Fruit fly (Drosophila melanogaster) whole organism, embryonic: ENCODE results near the gene Inx3.
A peak's percentile ranks its signal among the peaks of the same experiment; 100 is the strongest.

Source experiments
- ATbp ChIP-seq: fragments of 200-800 bp; sonication (Bioruptor generic); optimal IDR thresholded peaks from 2 replicates; lab custom pipeline; 2017; ENCODE audit warnings: missing biosample characterization, mild to moderate bottlenecking, missing genetic modification characterization, missing genetic modification reagents
- Atf-2 ChIP-seq: fragments of 200-800 bp; sonication (Bioruptor generic); optimal IDR thresholded peaks from 2 replicates; lab custom pipeline; 2016; ENCODE audit warnings: missing biosample characterization, missing genetic modification characterization
- CG10147 ChIP-seq: fragments of 200-800 bp; sonication (Bioruptor generic); optimal IDR thresholded peaks from 2 replicates; lab custom pipeline; 2019; ENCODE audit warnings: missing biosample characterization, mild to moderate bottlenecking, missing genetic modification characterization, moderate library complexity
- CG10274 ChIP-seq: fragments of 200-800 bp; sonication (Bioruptor generic); optimal IDR thresholded peaks from 3 replicates; lab custom pipeline; 2017; ENCODE audit warnings: missing biosample characterization, mild to moderate bottlenecking, missing genetic modification characterization
- CG10543 ChIP-seq: fragments of 200-800 bp; sonication (Bioruptor generic); optimal IDR thresholded peaks from 3 replicates; lab custom pipeline; 2017; ENCODE audit warnings: missing biosample characterization, mild to moderate bottlenecking, missing genetic modification characterization, moderate library complexity
- CG10959 ChIP-seq: fragments of 200-800 bp; sonication (Bioruptor generic); IDR thresholded peaks from 2 replicates; pipeline ENCODE4 v1.3.6; 2022; ENCODE audit warnings: missing biosample characterization, missing genetic modification characterization
- CG12104 ChIP-seq: fragments of 200-800 bp; sonication (Bioruptor generic); optimal IDR thresholded peaks from 3 replicates; lab custom pipeline; 2016; ENCODE audit warnings: missing biosample characterization, missing genetic modification characterization
- CG12769 ChIP-seq: fragments of 200-800 bp; sonication (Bioruptor generic); optimal IDR thresholded peaks from 2 replicates; lab custom pipeline; 2019; ENCODE audit warnings: missing biosample characterization, mild to moderate bottlenecking, missing genetic modification characterization, moderate library complexity
- CG15479 ChIP-seq: fragments of 200-800 bp; sonication (Bioruptor generic); optimal IDR thresholded peaks from 3 replicates; lab custom pipeline; 2019; ENCODE audit warnings: missing biosample characterization, mild to moderate bottlenecking, missing genetic modification characterization, moderate library complexity
- CG15696 ChIP-seq: fragments of 200-800 bp; sonication (Bioruptor generic); optimal IDR thresholded peaks from 2 replicates; lab custom pipeline; 2019; ENCODE audit warnings: missing biosample characterization, mild to moderate bottlenecking, missing genetic modification characterization, moderate library complexity
- CG17829 ChIP-seq: fragments of 200-800 bp; optimal IDR thresholded peaks from 2 replicates; lab custom pipeline; 2019; ENCODE audit warnings: missing biosample characterization, mild to moderate bottlenecking, missing genetic modification characterization, moderate library complexity
- CG1832 ChIP-seq: fragments of 200-800 bp; sonication (Bioruptor generic); optimal IDR thresholded peaks from 2 replicates; lab custom pipeline; 2017; ENCODE audit warnings: missing biosample characterization, mild to moderate bottlenecking, missing genetic modification characterization, inconsistent platforms
- CG2199 ChIP-seq: fragments of 200-800 bp; sonication (Bioruptor generic); IDR thresholded peaks from 3 replicates; pipeline ENCODE4 v1.3.6; 2022; ENCODE audit warnings: missing biosample characterization, missing genetic modification characterization
- CG32767 ChIP-seq: fragments of 200-800 bp; sonication (Bioruptor generic); IDR thresholded peaks from 2 replicates; pipeline ENCODE4 v1.3.6; 2022; ENCODE audit warnings: missing biosample characterization, missing genetic modification characterization
- CG6791 ChIP-seq: fragments of 200-800 bp; sonication (Bioruptor generic); IDR thresholded peaks from 3 replicates; pipeline ENCODE4 v1.3.6; 2022; ENCODE audit warnings: missing biosample characterization, missing genetic modification characterization; ENCODE audit not compliant: partially characterized antibody
- CG7745 ChIP-seq: fragments of 200-800 bp; sonication (Bioruptor generic); optimal IDR thresholded peaks from 2 replicates; lab custom pipeline; 2018; ENCODE audit warnings: missing biosample characterization, mild to moderate bottlenecking, missing genetic modification characterization, moderate library complexity
- CG8359 ChIP-seq: fragments of 200-800 bp; sonication (Bioruptor generic); optimal IDR thresholded peaks from 2 replicates; lab custom pipeline; 2017; ENCODE audit warnings: missing biosample characterization, mild to moderate bottlenecking, missing genetic modification characterization, borderline replicate concordance
- CG9215 ChIP-seq: fragments of 200-800 bp; sonication (Bioruptor generic); IDR thresholded peaks from 2 replicates; pipeline ENCODE4 v1.3.6; 2022; ENCODE audit warnings: missing biosample characterization, missing genetic modification characterization
- CG9876 ChIP-seq: fragments of 200-800 bp; sonication (Bioruptor generic); optimal IDR thresholded peaks from 2 replicates; lab custom pipeline; 2016; ENCODE audit warnings: missing biosample characterization, missing genetic modification characterization
- Camta ChIP-seq: fragments of 200-800 bp; sonication (Bioruptor generic); optimal IDR thresholded peaks from 2 replicates; lab custom pipeline; 2016; ENCODE audit warnings: missing biosample characterization, missing genetic modification characterization
- D ChIP-seq, 2 experiments: fragments of 200-800 bp in 1 of 2; fragments of >200 bp in 1 of 2; sonication (Bioruptor generic) in 1 of 2; optimal IDR thresholded peaks; 2 replicates in 1 of 2; 3 replicates in 1 of 2; lab custom pipeline; 2017; ENCODE audit warnings: mild to moderate bottlenecking in 1 of 2, missing biosample characterization in 1 of 2, missing genetic modification characterization in 1 of 2, missing genetic modification reagents in 1 of 2
- Elba2 ChIP-seq: fragments of 200-800 bp; sonication (Bioruptor generic); optimal IDR thresholded peaks from 3 replicates; lab custom pipeline; 2016; ENCODE audit warnings: missing biosample characterization, missing genetic modification characterization
- Gsc ChIP-seq: fragments of 200-800 bp; sonication (Bioruptor generic); IDR thresholded peaks from 2 replicates; pipeline ENCODE4 v1.3.6; 2022; ENCODE audit warnings: missing biosample characterization, missing genetic modification characterization
- Med ChIP-seq: fragments of 200-800 bp; sonication (Bioruptor generic); peaks from one replicate; lab custom pipeline; 2016; ENCODE audit warnings: missing biosample characterization, missing genetic modification characterization, mild to moderate bottlenecking, inconsistent platforms, moderate library complexity
- NC2α ChIP-seq: fragments of 200-800 bp; sonication (Bioruptor generic); optimal IDR thresholded peaks from 2 replicates; lab custom pipeline; 2016; ENCODE audit warnings: missing biosample characterization, missing genetic modification characterization
- abd-A ChIP-seq: fragments of 200-800 bp; sonication (Bioruptor generic); optimal IDR thresholded peaks from 3 replicates; lab custom pipeline; 2019; ENCODE audit warnings: missing biosample characterization, mild to moderate bottlenecking, missing genetic modification characterization, moderate library complexity
- ase ChIP-seq: fragments of 200-800 bp; sonication (Bioruptor generic); IDR thresholded peaks from 3 replicates; pipeline ENCODE4 v1.3.6; 2022; ENCODE audit warnings: missing biosample characterization, missing genetic modification characterization
- chinmo ChIP-seq: fragments of 200-800 bp; sonication (Bioruptor generic); IDR thresholded peaks from 4 replicates; pipeline ENCODE4 v1.3.6; 2022; ENCODE audit warnings: missing biosample characterization, missing genetic modification characterization; ENCODE audit not compliant: partially characterized antibody
- crol ChIP-seq: fragments of 200-800 bp; sonication (Bioruptor generic); IDR thresholded peaks from 2 replicates; pipeline ENCODE4 v1.3.6; 2022; ENCODE audit warnings: missing biosample characterization, missing genetic modification characterization
- dmrt11E ChIP-seq: fragments of 200-800 bp; sonication (Bioruptor generic); optimal IDR thresholded peaks from 3 replicates; lab custom pipeline; 2018; ENCODE audit warnings: missing biosample characterization, mild to moderate bottlenecking, missing genetic modification characterization, moderate library complexity
- eve ChIP-seq, 2 experiments: fragments of >200 bp; optimal IDR thresholded peaks; 2 replicates each; lab custom pipeline; 2017; ENCODE audit warnings: missing biosample characterization in 2 of 2, missing genetic modification characterization in 2 of 2
- exex ChIP-seq: fragments of 200-800 bp; sonication (Bioruptor generic); optimal IDR thresholded peaks from 4 replicates; lab custom pipeline; 2018; ENCODE audit warnings: missing biosample characterization, mild to moderate bottlenecking, missing genetic modification characterization, moderate library complexity
- grn ChIP-seq: fragments of 200-800 bp; sonication (Bioruptor generic); optimal IDR thresholded peaks from 3 replicates; lab custom pipeline; 2017; ENCODE audit warnings: missing biosample characterization, missing genetic modification characterization
- ham ChIP-seq: fragments of 200-800 bp; sonication (Bioruptor generic); IDR thresholded peaks from 2 replicates; pipeline ENCODE4 v1.3.6; 2022; ENCODE audit warnings: missing biosample characterization, missing genetic modification characterization
- hbn ChIP-seq: fragments of 200-800 bp; sonication (Bioruptor generic); IDR thresholded peaks from 2 replicates; pipeline ENCODE4 v1.3.6; 2022; ENCODE audit warnings: missing biosample characterization, missing genetic modification characterization; ENCODE audit not compliant: partially characterized antibody
- nom ChIP-seq: fragments of 200-800 bp; sonication (Bioruptor generic); optimal IDR thresholded peaks from 2 replicates; lab custom pipeline; 2017; ENCODE audit warnings: missing biosample characterization, missing genetic modification characterization, mild to moderate bottlenecking, moderate library complexity, missing genetic modification reagents
- pb ChIP-seq: fragments of 200-800 bp; sonication (Bioruptor generic); optimal IDR thresholded peaks from 3 replicates; lab custom pipeline; 2016; ENCODE audit warnings: missing biosample characterization, missing genetic modification characterization
- sens ChIP-seq: fragments of 200-800 bp; sonication (Bioruptor generic); peaks from one replicate; lab custom pipeline; 2016; ENCODE audit warnings: missing biosample characterization, missing genetic modification characterization
- sens-2 ChIP-seq: fragments of 200-800 bp; sonication (Bioruptor generic); IDR thresholded peaks from 2 replicates; pipeline ENCODE4 v1.3.6; 2022; ENCODE audit warnings: missing biosample characterization, missing genetic modification characterization
- sqz ChIP-seq: fragments of 200-800 bp; sonication (Bioruptor generic); optimal IDR thresholded peaks from 3 replicates; lab custom pipeline; 2018; ENCODE audit warnings: missing biosample characterization, mild to moderate bottlenecking, missing genetic modification characterization
- tna ChIP-seq: fragments of 200-800 bp; sonication (Bioruptor generic); IDR thresholded peaks from 2 replicates; pipeline ENCODE4 v1.3.6; 2022; ENCODE audit warnings: missing biosample characterization, missing genetic modification characterization; ENCODE audit not compliant: partially characterized antibody

Inx3 gene

DNA sequence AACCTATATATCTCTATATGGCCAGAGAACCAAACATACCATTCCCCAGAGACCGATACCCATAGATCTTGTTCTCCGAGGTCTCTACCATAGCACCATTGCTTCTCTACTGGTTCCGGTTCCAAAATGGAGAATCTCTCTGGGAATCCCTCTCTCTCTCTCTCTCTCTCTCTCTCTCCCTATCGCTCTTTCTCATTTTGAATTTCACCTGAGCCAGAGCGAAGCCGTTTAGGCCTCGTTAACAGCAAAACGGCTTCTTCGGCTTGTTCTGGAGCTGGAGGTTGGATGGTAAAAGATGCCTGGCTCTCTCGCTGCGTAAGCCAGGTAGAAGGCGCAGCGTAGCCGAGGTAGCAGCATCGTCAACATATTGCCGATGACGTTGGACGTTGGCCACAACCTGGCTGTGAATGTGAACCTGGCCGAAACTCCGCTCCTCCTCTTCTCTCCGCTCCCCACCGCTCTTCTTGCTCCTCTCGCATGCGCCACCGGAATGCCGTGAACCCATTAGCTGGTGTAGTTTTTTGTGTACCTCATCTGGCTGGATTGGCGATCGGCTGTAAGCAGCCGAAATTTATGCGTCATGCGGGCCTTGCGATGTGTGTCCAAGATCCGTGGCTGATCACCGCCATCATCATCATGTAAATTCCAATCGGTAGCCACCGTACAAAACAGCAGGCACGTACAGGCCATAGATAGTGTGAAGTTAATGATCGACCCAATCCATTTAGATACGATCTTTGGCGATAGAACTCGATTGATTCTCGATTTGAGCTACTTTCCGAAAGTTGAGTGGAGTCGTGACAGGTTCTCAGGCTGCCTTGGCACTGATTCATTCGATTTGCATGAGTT lies 2.2 kb upstream of the Inx3 start (continued):
- TF ChIP-seq chinmo (GFP tag; lab: Robert Waterston, UW): peak; percentile 75; the same call in 2 of the 4 replicates
- TF ChIP-seq nom (GFP tag; lab: Kevin White, UChicago): peak; percentile 17
- TF ChIP-seq CG12769 (tag; lab: Kevin White, UChicago): peak; percentile 95
- peak; percentile 37; the same call in 1 of the 3 replicates for TF ChIP-seq CG6791 (GFP tag; lab: Robert Waterston, UW)

- TF ChIP-seq crol (GFP tag; lab: Robert Waterston, UW) (0 out of 2 replicates have a peak, but pooled peaks have one; percentile 11), CG32767 (GFP tag; lab: Robert Waterston, UW) (no peak), eve (GFP tag; optimal IDR thresholded peaks at IDR 0.05; lab: Kevin White, UChicago) (no peak), D (optimal IDR thresholded peaks at IDR 0.05; lab: Kevin White, UChicago) (peak; percentile 18), D (GFP tag; optimal IDR thresholded peaks at IDR 0.05; lab: Kevin White, UChicago) (no peak), Elba2 (GFP tag; lab: Kevin White, UChicago) (no peak), dmrt11E (tag; lab: Kevin White, UChicago) (no peak), CG10147 (GFP tag; lab: Kevin White, UChicago) (no peak), Atf-2 (GFP tag; lab: Kevin White, UChicago) (no peak), CG9215 (GFP tag; lab: Robert Waterston, UW) (no peak), CG1832 (no peak), CG15696 (tag; lab: Kevin White, UChicago) (no peak), hbn (GFP tag; lab: Robert Waterston, UW) (no peak), nom (GFP tag; lab: Kevin White, UChicago) (no peak), CG10959 (GFP tag; lab: Robert Waterston, UW) (no peak), abd-A (tag; lab: Kevin White, UChicago) (peak; percentile 28), ATbp (GFP tag; lab: Kevin White, UChicago) (no peak), CG12104 (GFP tag; lab: Kevin White, UChicago) (no peak), CG8359 (GFP tag; lab: Kevin White, UChicago) (no peak), CG15479 (GFP tag; lab: Kevin White, UChicago) (peak; percentile 9), ham (GFP tag; lab: Robert Waterston, UW) (no peak), CG10543 (no peak), tna (GFP tag; lab: Robert Waterston, UW) (no peak), CG2199 (GFP tag; lab: Robert Waterston, UW) (peak; percentile 53; the same call in 1 of the 3 replicates), CG17829 (tag; lab: Kevin White, UChicago) (no peak), sqz (peak; percentile 9), ase (GFP tag; lab: Robert Waterston, UW) (no peak), CG7745 (tag; lab: Kevin White, UChicago) (peak; percentile 70), sens-2 (GFP tag; lab: Robert Waterston, UW) (no peak), Camta (GFP tag; lab: Kevin White, UChicago) (no peak), Gsc (GFP tag; lab: Robert Waterston, UW) (no peak), NC2α (GFP tag; lab: Kevin White, UChicago) (no peak), exex (no peak), grn (GFP tag; lab: Kevin White, UChicago) (peak; percentile 51), pb (GFP tag; lab: Kevin White, UChicago) (no peak), Med (GFP tag; lab: Kevin White, UChicago) (peak; percentile 46), sens (GFP tag; lab: Kevin White, UChicago) (peak; percentile 5), CG10274 (GFP tag; lab: Kevin White, UChicago) (no peak), CG9876 (GFP tag; lab: Kevin White, UChicago) (no peak)
- TF ChIP-seq, all 482 proteins: peak for 10
Measured at dm6 chr3R:28860582-28860981, 1.3 kb upstream of the Inx3 start.
